Worm (Caenorhabditis elegans) whole organism, L3 larva: ENCODE data around the gene asp-15.
A peak's percentile ranks its signal among the peaks of the same experiment; 100 is the strongest.
"Not testable (repeated sequence)": the region's sequence is repeated elsewhere in the genome, so short reads cannot be mapped to it uniquely, and the experiment has no call there.

Source experiments
- R02D3.7 ChIP-seq: fragments of 150-350 bp; optimal IDR thresholded peaks from 2 replicates; lab custom pipeline; 2014; ENCODE audit warnings: missing biosample characterization, missing genetic modification characterization
- ceh-16 ChIP-seq: sonication (generic microtip); optimal IDR thresholded peaks from 2 replicates; lab custom pipeline; 2017; ENCODE audit warnings: missing biosample characterization, missing genetic modification characterization
- ceh-28 ChIP-seq: fragments of 150-350 bp; optimal IDR thresholded peaks from 2 replicates; lab custom pipeline; 2014; ENCODE audit warnings: missing biosample characterization, missing genetic modification reagents, missing genetic modification characterization
- ceh-82 ChIP-seq: fragments of 150-350 bp; optimal IDR thresholded peaks from 2 replicates; lab custom pipeline; 2014; ENCODE audit warnings: missing biosample characterization, missing genetic modification characterization
- elt-3 ChIP-seq, 3 experiments: fragments of 150-350 bp in 1 of 3; sonication (generic microtip) in 2 of 3; optimal IDR thresholded peaks; 2 replicates in 2 of 3; 4 replicates in 1 of 3; lab custom pipeline; 2014 to 2017; ENCODE audit warnings: missing biosample characterization in 3 of 3, missing genetic modification characterization in 3 of 3
- eor-1 ChIP-seq, 2 experiments: fragments of 150-350 bp; optimal IDR thresholded peaks; 2 replicates each; lab custom pipeline; 2014 to 2018; ENCODE audit warnings: missing biosample characterization in 2 of 2, missing genetic modification characterization in 2 of 2
- fkh-10 ChIP-seq: sonication (generic microtip); optimal IDR thresholded peaks from 2 replicates; lab custom pipeline; 2017; ENCODE audit warnings: missing biosample characterization, missing genetic modification reagents, missing genetic modification characterization
- fkh-2 ChIP-seq: fragments of 150-350 bp; optimal IDR thresholded peaks from 2 replicates; lab custom pipeline; 2014; ENCODE audit warnings: missing biosample characterization, missing genetic modification reagents, missing genetic modification characterization
- jun-1 ChIP-seq: fragments of 150-350 bp; optimal IDR thresholded peaks from 2 replicates; lab custom pipeline; 2014; ENCODE audit warnings: missing biosample characterization, missing genetic modification reagents, missing genetic modification characterization
- lin-15B ChIP-seq: fragments of 150-350 bp; optimal IDR thresholded peaks from 2 replicates; lab custom pipeline; 2014; ENCODE audit warnings: missing biosample characterization, missing genetic modification characterization
- lin-39 ChIP-seq: fragments of 150-350 bp; optimal IDR thresholded peaks from 2 replicates; lab custom pipeline; 2018; ENCODE audit warnings: missing biosample characterization, missing genetic modification reagents, missing genetic modification characterization
- lsy-12 ChIP-seq: sonication (generic microtip); optimal IDR thresholded peaks from 2 replicates; lab custom pipeline; 2016; ENCODE audit warnings: mild to moderate bottlenecking, missing genetic modification characterization, missing compliant biosample characterization
- mdl-1 ChIP-seq: fragments of 150-350 bp; optimal IDR thresholded peaks from 2 replicates; lab custom pipeline; 2014; ENCODE audit warnings: missing biosample characterization, missing genetic modification characterization
- mml-1 ChIP-seq: fragments of 150-350 bp; sonication (generic microtip); optimal IDR thresholded peaks from 3 replicates; lab custom pipeline; 2014; ENCODE audit warnings: missing biosample characterization, missing genetic modification characterization
- nfya-1 ChIP-seq: sonication (generic microtip); optimal IDR thresholded peaks from 2 replicates; lab custom pipeline; 2017; ENCODE audit warnings: missing genetic modification characterization, mild to moderate bottlenecking, missing compliant biosample characterization, antibody characterized with exemption, moderate library complexity; ENCODE audit not compliant: insufficient read depth
- nhr-11 ChIP-seq: fragments of 150-350 bp; optimal IDR thresholded peaks from 2 replicates; lab custom pipeline; 2014; ENCODE audit warnings: missing biosample characterization, missing genetic modification characterization
- nhr-12 ChIP-seq: fragments of 150-350 bp; optimal IDR thresholded peaks from 2 replicates; lab custom pipeline; 2014; ENCODE audit warnings: missing biosample characterization, missing genetic modification characterization
- nhr-23 ChIP-seq: fragments of 150-350 bp; optimal IDR thresholded peaks from 2 replicates; lab custom pipeline; 2014; ENCODE audit warnings: missing biosample characterization, missing genetic modification reagents, missing genetic modification characterization
- nhr-237 ChIP-seq: fragments of 150-350 bp; optimal IDR thresholded peaks from 2 replicates; lab custom pipeline; 2014; ENCODE audit warnings: missing biosample characterization, missing genetic modification characterization
- nhr-25 ChIP-seq: sonication (generic microtip); optimal IDR thresholded peaks from 2 replicates; lab custom pipeline; 2017; ENCODE audit warnings: missing biosample characterization, missing genetic modification characterization
- nhr-28 ChIP-seq: fragments of 150-350 bp; optimal IDR thresholded peaks from 2 replicates; lab custom pipeline; 2014; ENCODE audit warnings: missing biosample characterization, missing genetic modification characterization
- nhr-43 ChIP-seq: sonication (generic microtip); optimal IDR thresholded peaks from 2 replicates; lab custom pipeline; 2016; ENCODE audit warnings: mild to moderate bottlenecking, missing genetic modification characterization, missing compliant biosample characterization; ENCODE audit not compliant: poor library complexity, severe bottlenecking
- nhr-67 ChIP-seq: fragments of 150-350 bp; optimal IDR thresholded peaks from 2 replicates; lab custom pipeline; 2014; ENCODE audit warnings: missing biosample characterization, missing genetic modification characterization
- nhr-76 ChIP-seq: fragments of 150-350 bp; sonication (generic microtip); optimal IDR thresholded peaks from 5 replicates; lab custom pipeline; 2014; ENCODE audit warnings: missing biosample characterization, missing genetic modification characterization
- nhr-77 ChIP-seq: fragments of 150-350 bp; optimal IDR thresholded peaks from 2 replicates; lab custom pipeline; 2014; ENCODE audit warnings: missing biosample characterization, missing genetic modification characterization
- pha-4 ChIP-seq: fragments of 150-350 bp; optimal IDR thresholded peaks from 2 replicates; lab custom pipeline; 2014; ENCODE audit warnings: missing biosample characterization, missing genetic modification reagents, missing genetic modification characterization
- pqm-1 ChIP-seq: fragments of 150-350 bp; optimal IDR thresholded peaks from 2 replicates; lab custom pipeline; 2017; ENCODE audit warnings: missing biosample characterization, missing genetic modification characterization, inconsistent platforms
- skn-1 ChIP-seq: fragments of 150-350 bp; optimal IDR thresholded peaks from 2 replicates; lab custom pipeline; 2014; ENCODE audit warnings: missing biosample characterization, missing genetic modification characterization
- snpc-4 ChIP-seq: fragments of 150-350 bp; optimal IDR thresholded peaks from 2 replicates; lab custom pipeline; 2014; ENCODE audit warnings: missing biosample characterization, missing genetic modification characterization
- tbx-2 ChIP-seq: sonication (generic microtip); optimal IDR thresholded peaks from 2 replicates; lab custom pipeline; 2016; ENCODE audit warnings: mild to moderate bottlenecking, missing genetic modification characterization, missing compliant biosample characterization
- zag-1 ChIP-seq: fragments of 150-350 bp; optimal IDR thresholded peaks from 2 replicates; lab custom pipeline; 2014; ENCODE audit warnings: missing biosample characterization, missing genetic modification characterization
- ztf-11 ChIP-seq: fragments of 150-350 bp; optimal IDR thresholded peaks from 2 replicates; lab custom pipeline; 2014; ENCODE audit warnings: missing biosample characterization, missing genetic modification characterization

asp-15 gene

DNA sequence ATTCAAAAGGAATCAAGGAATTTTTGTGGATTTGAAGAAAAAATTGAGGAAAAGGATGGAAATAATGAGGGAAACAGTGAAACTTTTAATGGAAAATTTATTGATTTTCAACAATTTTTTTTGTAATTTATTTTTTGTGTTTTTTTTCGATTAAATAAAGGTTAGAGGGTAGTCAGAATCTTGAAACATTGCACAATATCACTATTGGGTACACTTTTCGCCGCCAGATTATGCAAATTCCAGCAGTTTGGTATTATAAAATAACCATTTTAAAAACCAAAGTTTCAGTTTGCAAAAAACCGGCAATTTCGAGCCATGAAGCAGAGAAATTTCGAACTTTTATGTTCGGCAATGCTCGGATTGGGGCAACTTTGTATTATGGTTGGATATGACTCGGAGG is 13.2 kb downstream of the asp-15 start, which contains the start of gene Y39B6A.27:
Y39B6A.27 (plus strand) TSS at position 301 of the 400 bp plus-strand sequence.
- TF ChIP-seq lsy-12 (tag; lab: Kevin White, UChicago) (no peak), nhr-67 (tag; lab: Kevin White, UChicago) (no peak), mdl-1 (tag; lab: Kevin White, UChicago) (no peak), mml-1 (no peak), nhr-43 (no peak), fkh-10 (GFP tag; lab: Kevin White, UChicago) (no peak), skn-1 (tag; lab: Kevin White, UChicago) (no peak), elt-3 (tag; optimal IDR thresholded peaks at IDR 0.05; lab: Kevin White, UChicago) (no peak), nhr-237 (tag; lab: Kevin White, UChicago) (no peak), pha-4 (no peak)

DNA sequence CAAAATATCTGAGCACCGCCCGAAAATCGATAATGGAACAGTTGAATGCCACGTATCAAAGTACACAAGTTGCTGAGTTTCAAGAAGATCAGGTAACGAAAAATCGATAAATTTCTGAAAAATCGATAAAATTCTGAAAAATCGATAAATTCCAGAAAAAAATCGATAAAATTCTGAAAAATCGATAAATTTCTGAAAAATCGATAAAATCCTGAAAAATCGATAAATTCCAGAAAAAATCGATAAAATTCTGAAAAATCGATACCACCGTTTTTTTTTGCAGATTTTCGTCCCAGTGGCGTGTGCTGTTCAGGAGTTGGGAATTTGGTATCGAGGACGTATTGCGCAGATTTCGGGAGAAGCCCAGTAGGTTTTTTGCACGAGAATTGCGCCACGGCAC is 17.3 kb downstream of the asp-15 start:
- TF ChIP-seq lin-39 (tag; lab: Kevin White, UChicago), result no peak
- peak; percentile 97 for TF ChIP-seq ceh-28 (tag; lab: Kevin White, UChicago)

DNA sequence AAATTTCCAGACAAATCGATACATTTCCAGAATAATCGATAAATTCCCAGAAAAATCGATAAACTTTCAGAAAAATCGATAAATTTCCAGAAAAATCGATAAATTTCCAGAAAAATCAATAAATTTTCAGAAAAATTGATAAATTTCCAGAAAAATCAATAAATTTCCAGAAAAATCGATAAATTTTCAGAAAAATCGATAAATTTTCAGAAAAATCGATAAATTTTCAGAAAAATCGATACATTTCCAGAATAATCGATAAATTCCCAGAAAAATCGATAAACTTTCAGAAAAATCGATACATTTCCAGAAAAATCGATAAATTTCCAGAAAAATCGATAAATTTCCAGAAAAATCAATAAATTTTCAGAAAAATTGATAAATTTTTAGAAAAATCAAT is 17.9 kb downstream of the asp-15 start:
- peak; percentile 55 for TF ChIP-seq ceh-28 (tag; lab: Kevin White, UChicago)

- no peak for TF ChIP-seq snpc-4 (tag; lab: Kevin White, UChicago)
- TF ChIP-seq nhr-11, result no peak
- TF ChIP-seq nhr-43, result no peak
- no peak for TF ChIP-seq pha-4
- no peak for TF ChIP-seq zag-1 (tag; lab: Kevin White, UChicago)
- TF ChIP-seq nhr-77 (tag; lab: Kevin White, UChicago), result no peak
Observed at ce11 chrV:19026163-19026562, 18.5 kb downstream of the asp-15 start, which contains the start of gene Y39B6A.25. Gene Y39B6A.25, plus strand, starts transcription at chrV:19026463.

ce11 chrV:19024683-19025082 is 20.0 kb downstream of the asp-15 start, which contains the start of gene Y39B6A.29:
Gene Y39B6A.29, minus strand, starts transcription at chrV:19024783.
- TF ChIP-seq snpc-4 (tag; lab: Kevin White, UChicago), result no peak
- TF ChIP-seq nhr-23 (tag; lab: Kevin White, UChicago), result no peak
- TF ChIP-seq nhr-25 (tag; lab: Kevin White, UChicago), result no peak
- no peak for TF ChIP-seq ceh-82 (tag; lab: Kevin White, UChicago)
- no peak for TF ChIP-seq ztf-11
- TF ChIP-seq pqm-1, result no peak
- TF ChIP-seq, all 47 proteins: peak for 0

DNA sequence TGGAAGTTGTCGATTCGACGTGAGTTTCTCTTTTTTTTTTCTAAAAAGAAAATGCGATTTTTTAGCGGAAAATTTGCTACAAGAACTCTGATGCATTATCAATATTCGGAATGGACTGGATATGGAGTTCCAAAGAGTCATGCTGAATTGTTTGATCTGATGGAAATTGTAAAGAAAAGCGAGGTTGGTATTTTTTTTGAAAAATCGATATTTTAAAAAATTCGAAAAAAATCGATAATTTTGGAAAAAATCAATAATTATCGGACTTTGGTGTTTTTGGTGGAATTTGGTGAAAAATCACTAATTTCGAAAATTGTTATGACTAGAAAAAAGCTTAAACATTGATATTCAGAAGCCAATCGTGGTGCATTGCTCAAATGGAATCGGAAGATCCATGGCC is 25.4 kb downstream of the asp-15 start:
- no peak for TF ChIP-seq R02D3.7 (tag; lab: Kevin White, UChicago)
- TF ChIP-seq ceh-28 (tag; lab: Kevin White, UChicago), result peak; percentile 85

DNA sequence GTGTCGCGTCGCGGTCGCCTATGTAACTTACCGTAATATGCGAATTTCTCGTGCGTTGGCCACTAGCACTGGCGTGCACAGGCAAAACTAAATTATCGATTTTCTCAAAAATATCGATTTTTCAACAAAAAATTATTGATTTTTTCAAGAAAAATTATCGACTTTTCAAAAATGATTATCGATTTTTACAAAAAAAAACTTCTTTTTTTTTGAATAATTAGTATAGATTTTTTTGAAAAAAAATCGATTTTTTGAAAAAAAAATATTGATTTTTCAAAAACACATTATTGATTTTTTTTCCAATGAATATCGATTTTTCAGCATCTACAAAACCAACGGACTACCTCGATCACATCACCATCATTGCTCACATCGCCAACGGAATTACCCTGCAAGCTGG is 29.7 kb downstream of the asp-15 start:
- TF ChIP-seq ceh-28 (tag; lab: Kevin White, UChicago), result peak; percentile 70
- TF ChIP-seq, all 47 proteins: peak for 1; not testable (repeated sequence) for 46

ce11 chrV:19014273-19014672 is 30.4 kb downstream of the asp-15 start, which contains the start of gene Y39B6A.30:
Gene Y39B6A.30, plus strand, starts transcription at chrV:19014573.
- TF ChIP-seq tbx-2 (tag; lab: Kevin White, UChicago); nfya-1; eor-1 (tag; optimal IDR thresholded peaks at IDR 0.05; lab: Kevin White, UChicago): not testable (repeated sequence)
- TF ChIP-seq, all 47 proteins: peak for 0; not testable (repeated sequence) for 47

DNA sequence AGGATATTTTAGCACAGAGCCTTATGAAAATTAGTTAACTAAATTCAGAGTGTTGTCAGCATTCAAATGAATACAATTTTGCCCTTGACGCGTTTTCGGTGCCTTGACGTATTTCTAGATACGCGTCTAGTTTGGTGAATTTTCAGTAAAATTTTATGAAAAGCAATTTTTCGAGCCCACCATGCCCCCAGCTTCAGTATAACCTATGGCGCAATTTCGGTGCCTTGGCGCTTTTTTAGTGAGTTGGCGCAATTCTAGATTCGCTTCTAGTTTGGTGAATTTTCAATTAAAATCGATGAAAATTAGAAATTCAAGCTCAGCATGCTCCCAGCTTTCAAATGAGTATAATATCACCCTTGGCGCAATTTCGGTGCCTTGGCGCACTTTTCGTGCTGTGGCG is 31.4 kb downstream of the asp-15 start:
- no peak for TF ChIP-seq pha-4
- no peak for TF ChIP-seq eor-1 (tag; optimal IDR thresholded peaks at IDR 0.05; lab: Kevin White, UChicago)
- no peak for TF ChIP-seq lin-15B (tag; lab: Kevin White, UChicago)
- no peak for TF ChIP-seq fkh-10 (GFP tag; lab: Kevin White, UChicago)
- TF ChIP-seq nhr-77 (tag; lab: Kevin White, UChicago), result no peak
- no peak for TF ChIP-seq nhr-12
- TF ChIP-seq ceh-82 (tag; lab: Kevin White, UChicago), result no peak
- TF ChIP-seq nhr-23 (tag; lab: Kevin White, UChicago), result no peak
- no peak for TF ChIP-seq nhr-28 (tag; lab: Kevin White, UChicago)
- no peak for TF ChIP-seq fkh-2 (tag; lab: Kevin White, UChicago)
- no peak for TF ChIP-seq skn-1 (tag; lab: Kevin White, UChicago)
- TF ChIP-seq jun-1, result no peak
- TF ChIP-seq ceh-16, result no peak
- TF ChIP-seq nhr-76 (tag; lab: Kevin White, UChicago), result no peak
